Worm (Caenorhabditis elegans): ENCODE results near the gene otpl-3.

Gene otpl-3

DNA sequence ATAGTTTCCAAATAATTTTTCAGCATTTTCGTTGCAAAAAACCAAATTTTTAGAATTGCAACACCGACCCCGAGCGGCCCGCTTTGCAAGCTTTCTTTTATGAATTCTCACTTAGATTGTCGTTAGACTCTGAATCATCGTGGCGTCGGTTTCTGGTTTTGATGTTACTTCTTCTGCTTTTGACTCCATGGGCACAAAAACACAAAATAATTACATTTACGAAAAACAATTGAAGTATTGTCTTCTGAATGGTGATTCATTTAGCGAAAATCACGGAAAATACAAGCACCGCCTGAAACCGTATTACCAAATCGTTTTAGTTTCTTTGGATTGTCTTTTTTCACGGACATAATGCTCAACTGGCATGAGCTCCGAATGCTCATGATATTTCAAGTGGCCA is 23.5 kb downstream of the otpl-3 start, which contains the start of gene pes-23:
Gene pes-23, plus strand, starts transcription at position 301 of the 400 bp plus-strand sequence.
- TF ChIP-seq lsy-12 (tag; optimal IDR thresholded peaks at IDR 0.05) (no peak), ceh-9 (tag; optimal IDR thresholded peaks at IDR 0.05) (no peak), mdl-1 (tag; optimal IDR thresholded peaks at IDR 0.05) (no peak), nhr-28 (tag; optimal IDR thresholded peaks at IDR 0.05) (no peak), R02D3.7 (tag; optimal IDR thresholded peaks at IDR 0.05) (no peak), elt-2 (tag; optimal IDR thresholded peaks at IDR 0.05) (no peak), sea-2 (GFP tag; optimal IDR thresholded peaks at IDR 0.05) (no peak), eor-1 (tag; optimal IDR thresholded peaks at IDR 0.05) (no peak), pha-4 (tag; optimal IDR thresholded peaks at IDR 0.05) (no peak), nhr-237 (tag; optimal IDR thresholded peaks at IDR 0.05) (no peak), unc-39 (tag; optimal IDR thresholded peaks at IDR 0.05) (no peak), zag-1 (tag; optimal IDR thresholded peaks at IDR 0.05) (no peak), snpc-4 (tag; optimal IDR thresholded peaks at IDR 0.05) (no peak), ZK546.5 (tag; optimal IDR thresholded peaks at IDR 0.05) (no peak), fos-1 (tag; optimal IDR thresholded peaks at IDR 0.05) (no peak), egl-5 (tag; optimal IDR thresholded peaks at IDR 0.05) (no peak), lin-39 (tag; optimal IDR thresholded peaks at IDR 0.05) (no peak), nhr-67 (tag; optimal IDR thresholded peaks at IDR 0.05) (no peak), egl-27 (tag; optimal IDR thresholded peaks at IDR 0.05) (no peak), fkh-2 (tag; optimal IDR thresholded peaks at IDR 0.05) (no peak)

DNA sequence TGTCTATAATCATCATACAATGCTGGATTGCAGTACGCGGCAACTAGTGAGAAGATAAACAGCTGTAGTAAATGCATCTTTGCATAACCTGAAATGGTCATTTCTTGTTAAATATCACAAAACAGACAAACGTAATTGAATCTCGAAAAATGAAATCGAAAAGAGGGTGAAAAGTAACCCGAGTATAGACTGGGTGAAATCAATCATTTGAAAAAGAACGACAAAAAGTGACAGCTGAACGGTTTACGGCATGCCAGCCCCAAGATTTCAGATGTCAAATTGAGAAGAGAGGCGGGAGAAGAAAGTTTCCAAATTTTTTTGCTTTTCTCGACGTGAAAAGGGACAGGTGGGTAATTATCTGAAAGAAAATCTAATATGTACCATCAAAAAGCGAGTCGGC is 24.7 kb downstream of the otpl-3 start, which contains the start of gene F14B8.4:
Gene F14B8.4, minus strand, starts transcription at position 101 of the 400 bp plus-strand sequence.
- TF ChIP-seq elt-2 (tag; optimal IDR thresholded peaks at IDR 0.05) (no peak), daf-12 (tag; optimal IDR thresholded peaks at IDR 0.05) (no peak), pha-4 (tag; optimal IDR thresholded peaks at IDR 0.05) (no peak), ZK546.5 (tag; optimal IDR thresholded peaks at IDR 0.05) (no peak), nhr-12 (tag; optimal IDR thresholded peaks at IDR 0.05) (no peak), ceh-9 (tag; optimal IDR thresholded peaks at IDR 0.05) (no peak), elt-3 (tag; optimal IDR thresholded peaks at IDR 0.05) (no peak), nhr-43 (tag; optimal IDR thresholded peaks at IDR 0.05; ENCODE audit: poor library complexity, severe bottlenecking) (no peak), lin-15B (tag; optimal IDR thresholded peaks at IDR 0.05) (no peak), lin-39 (tag; optimal IDR thresholded peaks at IDR 0.05) (no peak), snpc-4 (tag; optimal IDR thresholded peaks at IDR 0.05) (no peak), eor-1 (tag; optimal IDR thresholded peaks at IDR 0.05) (no peak), nhr-28 (tag; optimal IDR thresholded peaks at IDR 0.05) (no peak)

DNA sequence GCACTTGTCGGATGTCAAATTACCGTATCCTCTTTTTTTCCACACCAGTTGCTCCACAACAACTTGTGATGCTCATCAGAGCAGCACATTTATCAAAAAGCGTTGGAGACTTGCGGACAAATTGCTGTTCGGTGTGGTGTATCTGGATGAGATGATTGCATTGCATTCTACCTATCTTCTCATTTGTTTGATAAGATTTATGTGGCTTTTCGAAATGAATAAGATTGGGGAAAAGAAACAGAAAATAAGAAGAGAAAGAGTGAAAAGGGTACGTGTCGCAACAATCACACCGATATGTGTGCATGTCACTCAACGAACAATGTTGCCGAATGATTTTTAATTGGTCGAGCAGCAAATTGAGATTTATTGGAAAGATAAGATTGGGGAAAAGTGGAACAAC is 30.5 kb downstream of the otpl-3 start:
- TF ChIP-seq fos-1 (tag; optimal IDR thresholded peaks at IDR 0.05) (no peak), elt-1 (tag; optimal IDR thresholded peaks at IDR 0.05) (peak; percentile 41), eor-1 (tag; optimal IDR thresholded peaks at IDR 0.05) (no peak), lin-39 (tag; optimal IDR thresholded peaks at IDR 0.05) (peak; percentile 35), fkh-2 (tag; optimal IDR thresholded peaks at IDR 0.05) (no peak), ztf-11 (tag; optimal IDR thresholded peaks at IDR 0.05) (no peak), mdl-1 (tag; optimal IDR thresholded peaks at IDR 0.05) (no peak), zag-1 (tag; optimal IDR thresholded peaks at IDR 0.05) (no peak), egl-5 (tag; optimal IDR thresholded peaks at IDR 0.05) (peak; percentile 87)

DNA sequence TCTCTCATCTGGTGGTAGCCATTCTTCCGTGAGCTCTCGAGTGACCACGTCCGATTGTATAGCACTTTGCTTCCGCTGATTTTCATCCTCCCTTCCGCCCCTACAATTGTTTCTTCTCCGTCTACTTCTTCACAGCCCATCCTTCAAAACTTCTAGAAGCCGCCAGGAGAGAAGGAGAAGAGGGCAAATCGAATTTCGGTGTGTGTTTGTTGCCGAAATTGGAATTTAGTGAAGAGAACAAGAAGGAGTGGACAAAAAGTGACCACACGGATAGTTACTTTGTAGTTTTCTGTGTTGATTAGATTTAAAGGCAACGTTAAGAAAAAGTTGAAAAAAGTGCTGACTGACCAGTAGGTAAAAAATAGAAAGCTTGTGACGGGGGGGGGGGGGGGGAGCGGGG is 31.5 kb downstream of the otpl-3 start:
- no peak for TF ChIP-seq pha-4 (tag; optimal IDR thresholded peaks at IDR 0.05)
- TF ChIP-seq nhr-237 (tag; optimal IDR thresholded peaks at IDR 0.05) = no peak
- TF ChIP-seq nhr-28 (tag; optimal IDR thresholded peaks at IDR 0.05) = no peak
- no peak for TF ChIP-seq pqm-1 (tag; optimal IDR thresholded peaks at IDR 0.05)
- no peak for TF ChIP-seq tbx-2 (tag; optimal IDR thresholded peaks at IDR 0.05)

DNA sequence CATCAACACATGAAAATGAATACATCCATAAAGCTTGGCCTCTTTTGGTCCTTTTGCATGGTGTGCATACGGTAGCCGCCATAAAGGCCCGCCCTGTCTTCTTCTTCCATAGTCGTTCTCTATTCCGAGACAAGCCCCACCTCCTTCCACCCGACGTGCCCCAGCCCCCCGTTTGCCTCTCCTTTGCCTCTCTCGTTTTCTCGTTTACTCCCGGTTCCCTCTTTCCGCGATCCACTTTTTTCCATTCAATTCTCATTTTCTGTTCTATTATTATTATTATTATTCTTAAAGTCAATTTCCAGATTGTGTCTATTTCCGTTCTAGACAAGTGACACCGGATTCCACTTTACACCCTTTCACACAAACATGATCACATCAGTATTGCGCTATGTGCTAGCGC is 35.2 kb downstream of the otpl-3 start, which contains the start of gene unc-6:
Gene unc-6, plus strand, starts transcription at position 301 of the 400 bp plus-strand sequence.
- TF ChIP-seq mml-1 (tag; optimal IDR thresholded peaks at IDR 0.05) (no peak), hmg-11 (tag; optimal IDR thresholded peaks at IDR 0.05) (no peak), mdl-1 (tag; optimal IDR thresholded peaks at IDR 0.05) (no peak), lsy-12 (tag; optimal IDR thresholded peaks at IDR 0.05) (no peak), fkh-10 (GFP tag; optimal IDR thresholded peaks at IDR 0.05) (no peak)

DNA sequence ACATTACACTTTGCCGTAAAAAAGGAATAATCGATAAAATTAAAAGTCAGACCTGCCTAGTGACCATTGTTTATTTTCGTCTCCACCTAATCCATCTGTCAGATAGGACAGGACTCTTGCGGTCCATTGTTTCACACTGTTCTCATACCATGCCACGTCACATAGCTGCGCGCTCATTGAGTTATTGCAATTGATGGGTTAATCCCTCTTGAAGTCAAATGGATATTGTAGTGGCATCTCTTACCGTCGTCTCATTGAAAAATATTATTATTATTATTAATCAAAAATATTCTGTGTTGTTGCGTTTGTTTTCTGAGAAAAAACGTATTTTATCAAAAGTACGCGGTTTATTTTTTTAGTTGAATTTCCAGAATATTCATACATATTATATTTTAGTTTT is 36.4 kb downstream of the otpl-3 start:
- no peak for TF ChIP-seq fkh-2 (tag; optimal IDR thresholded peaks at IDR 0.05)
- no peak for TF ChIP-seq ceh-16 (tag; optimal IDR thresholded peaks at IDR 0.05)
- no peak for TF ChIP-seq nhr-43 (tag; optimal IDR thresholded peaks at IDR 0.05; ENCODE audit: poor library complexity, severe bottlenecking)
- no peak for TF ChIP-seq zag-1 (tag; optimal IDR thresholded peaks at IDR 0.05)
- no peak for TF ChIP-seq R02D3.7 (tag; optimal IDR thresholded peaks at IDR 0.05)
- no peak for TF ChIP-seq elt-3 (tag; optimal IDR thresholded peaks at IDR 0.05)
- TF ChIP-seq nfya-1 (tag; optimal IDR thresholded peaks at IDR 0.05; ENCODE audit: insufficient read depth) = no peak
- no peak for TF ChIP-seq ama-1 (optimal IDR thresholded peaks at IDR 0.05)
- no peak for TF ChIP-seq skn-1 (tag; optimal IDR thresholded peaks at IDR 0.05)
- no peak for TF ChIP-seq nhr-12 (tag; optimal IDR thresholded peaks at IDR 0.05)
- no peak for TF ChIP-seq mml-1 (tag; optimal IDR thresholded peaks at IDR 0.05)
- TF ChIP-seq lsy-12 (tag; optimal IDR thresholded peaks at IDR 0.05) = no peak
- no peak for TF ChIP-seq daf-12 (tag; optimal IDR thresholded peaks at IDR 0.05)
- TF ChIP-seq pha-4 (tag; optimal IDR thresholded peaks at IDR 0.05) = no peak
